Fruit fly (Drosophila melanogaster) whole organism, embryonic: Measurements from ENCODE around the gene CG7366.

Source experiments
- B-H1 ChIP-seq: fragments of 200-800 bp; sonication (Bioruptor generic); IDR thresholded peaks from 3 replicates; pipeline ENCODE4 v1.3.6; 2022; ENCODE audit warnings: missing biosample characterization, missing genetic modification characterization
- CG10147 ChIP-seq: fragments of 200-800 bp; sonication (Bioruptor generic); optimal IDR thresholded peaks from 2 replicates; lab custom pipeline; 2019; ENCODE audit warnings: missing biosample characterization, mild to moderate bottlenecking, missing genetic modification characterization, moderate library complexity
- CG11093 ChIP-seq: fragments of 200-800 bp; sonication (Bioruptor generic); IDR thresholded peaks from 3 replicates; pipeline ENCODE4 v1.3.6; 2022; ENCODE audit warnings: missing biosample characterization, missing genetic modification characterization
- CG11695 ChIP-seq: fragments of 200-800 bp; sonication (Bioruptor generic); IDR thresholded peaks from 3 replicates; pipeline ENCODE4 v1.3.6; 2022; ENCODE audit warnings: missing biosample characterization, missing genetic modification characterization
- CG11696 ChIP-seq: fragments of 200-800 bp; sonication (Bioruptor generic); IDR thresholded peaks from 2 replicates; pipeline ENCODE4 v1.3.6; 2022; ENCODE audit warnings: missing biosample characterization, missing genetic modification characterization
- CG12391 ChIP-seq: fragments of 200-800 bp; sonication (Bioruptor generic); optimal IDR thresholded peaks from 3 replicates; lab custom pipeline; 2018; ENCODE audit warnings: missing biosample characterization, mild to moderate bottlenecking, missing genetic modification characterization, moderate library complexity
- CG12659 ChIP-seq: fragments of 200-800 bp; sonication (Bioruptor generic); optimal IDR thresholded peaks from 3 replicates; lab custom pipeline; 2017; ENCODE audit warnings: mild to moderate bottlenecking, missing biosample characterization, missing genetic modification reagents, missing genetic modification characterization
- CG13287 ChIP-seq: fragments of 200-800 bp; sonication (Bioruptor generic); IDR thresholded peaks from 2 replicates; pipeline ENCODE4 v1.3.6; 2022; ENCODE audit warnings: missing biosample characterization, missing genetic modification characterization; ENCODE audit not compliant: partially characterized antibody
- CG15479 ChIP-seq: fragments of 200-800 bp; sonication (Bioruptor generic); optimal IDR thresholded peaks from 3 replicates; lab custom pipeline; 2019; ENCODE audit warnings: missing biosample characterization, mild to moderate bottlenecking, missing genetic modification characterization, moderate library complexity
- CG15514 ChIP-seq: fragments of 200-800 bp; sonication (Bioruptor generic); optimal IDR thresholded peaks from 3 replicates; lab custom pipeline; 2017; ENCODE audit warnings: missing biosample characterization, missing genetic modification characterization, mild to moderate bottlenecking, moderate library complexity, missing genetic modification reagents
- CG15601 ChIP-seq: fragments of 200-800 bp; sonication (Bioruptor generic); optimal IDR thresholded peaks from 3 replicates; lab custom pipeline; 2019; ENCODE audit warnings: missing biosample characterization, mild to moderate bottlenecking, missing genetic modification characterization, moderate library complexity
- CG17186 ChIP-seq: fragments of 200-800 bp; sonication (Bioruptor generic); optimal IDR thresholded peaks from 3 replicates; lab custom pipeline; 2017; ENCODE audit warnings: missing biosample characterization, missing genetic modification reagents, missing genetic modification characterization
- CG2678 ChIP-seq: fragments of 200-800 bp; sonication (Bioruptor generic); optimal IDR thresholded peaks from 3 replicates; lab custom pipeline; 2019; ENCODE audit warnings: missing biosample characterization, mild to moderate bottlenecking, missing genetic modification characterization, moderate library complexity
- CG31388 ChIP-seq: fragments of 200-800 bp; sonication (Bioruptor generic); optimal IDR thresholded peaks from 2 replicates; lab custom pipeline; 2016; ENCODE audit warnings: missing biosample characterization, missing genetic modification characterization
- CG34422 ChIP-seq: fragments of 200-800 bp; sonication (Bioruptor generic); IDR thresholded peaks from 3 replicates; pipeline ENCODE4 v1.3.6; 2022; ENCODE audit warnings: missing biosample characterization, missing genetic modification characterization
- CG3726 ChIP-seq: fragments of 200-800 bp; sonication (Bioruptor generic); IDR thresholded peaks from 3 replicates; pipeline ENCODE4, ENCODE4 v1.3.6; 2022; ENCODE audit warnings: missing biosample characterization, missing genetic modification characterization
- CG6272 ChIP-seq: fragments of 200-800 bp; sonication (Bioruptor generic); IDR thresholded peaks from 2 replicates; pipeline ENCODE4 v1.3.6; 2022; ENCODE audit warnings: missing biosample characterization, missing genetic modification characterization
- CG6683 ChIP-seq: fragments of 200-800 bp; sonication (Bioruptor generic); optimal IDR thresholded peaks from 2 replicates; lab custom pipeline; 2017; ENCODE audit warnings: missing biosample characterization, mild to moderate bottlenecking, missing genetic modification characterization, missing genetic modification reagents
- CG7357 ChIP-seq: fragments of 200-800 bp; sonication (Bioruptor generic); IDR thresholded peaks from 3 replicates; pipeline ENCODE4 v1.3.6; 2022; ENCODE audit warnings: missing biosample characterization, missing genetic modification characterization
- CG8765 ChIP-seq: fragments of 200-800 bp; sonication (Bioruptor generic); IDR thresholded peaks from 2 replicates; pipeline ENCODE4 v1.3.6; 2022; ENCODE audit warnings: missing biosample characterization, missing genetic modification characterization
- CG9797 ChIP-seq: fragments of 200-800 bp; sonication (Bioruptor generic); optimal IDR thresholded peaks from 3 replicates; lab custom pipeline; 2018; ENCODE audit warnings: missing biosample characterization, mild to moderate bottlenecking, missing genetic modification characterization
- Camta ChIP-seq: fragments of 200-800 bp; sonication (Bioruptor generic); optimal IDR thresholded peaks from 2 replicates; lab custom pipeline; 2016; ENCODE audit warnings: missing biosample characterization, missing genetic modification characterization
- Dfd ChIP-seq, 2 experiments: fragments of >200 bp; optimal IDR thresholded peaks; 2 replicates each; lab custom pipeline; 2017; ENCODE audit warnings: missing biosample characterization in 2 of 2, missing genetic modification characterization in 2 of 2
- E2f2 ChIP-seq: fragments of 200-800 bp; sonication (Bioruptor generic); IDR thresholded peaks from 2 replicates; pipeline ENCODE4 v1.3.6; 2022; ENCODE audit warnings: missing biosample characterization, missing genetic modification characterization
- Elba2 ChIP-seq: fragments of 200-800 bp; sonication (Bioruptor generic); optimal IDR thresholded peaks from 3 replicates; lab custom pipeline; 2016; ENCODE audit warnings: missing biosample characterization, missing genetic modification characterization
- Ets65A ChIP-seq: fragments of 200-800 bp; sonication (Bioruptor generic); peaks from one replicate; lab custom pipeline; 2016; ENCODE audit warnings: missing biosample characterization, missing genetic modification characterization
- Hand ChIP-seq: fragments of 200-800 bp; sonication (Bioruptor generic); optimal IDR thresholded peaks from 2 replicates; lab custom pipeline; 2017; ENCODE audit warnings: mild to moderate bottlenecking, missing biosample characterization, missing genetic modification reagents, missing genetic modification characterization
- HmgD ChIP-seq: fragments of 200-800 bp; sonication (Bioruptor generic); optimal IDR thresholded peaks from 3 replicates; lab custom pipeline; 2016; ENCODE audit warnings: missing biosample characterization, missing genetic modification characterization
- Hmr ChIP-seq: fragments of 200-800 bp; sonication (Bioruptor generic); optimal IDR thresholded peaks from 3 replicates; lab custom pipeline; 2017; ENCODE audit warnings: mild to moderate bottlenecking, missing biosample characterization, missing genetic modification reagents, missing genetic modification characterization
- MESR4 ChIP-seq: fragments of 200-800 bp; sonication (Bioruptor generic); optimal IDR thresholded peaks from 2 replicates; lab custom pipeline; 2018; ENCODE audit warnings: missing biosample characterization, mild to moderate bottlenecking, missing genetic modification characterization, moderate library complexity
- Mad ChIP-seq: fragments of 200-800 bp; sonication (Bioruptor generic); optimal IDR thresholded peaks from 2 replicates; lab custom pipeline; 2016; ENCODE audit warnings: missing biosample characterization, missing genetic modification characterization
- Mrtf ChIP-seq: fragments of 200-800 bp; sonication (Bioruptor generic); IDR thresholded peaks from 3 replicates; pipeline ENCODE4 v1.3.6; 2022; ENCODE audit warnings: missing biosample characterization, missing genetic modification characterization
- Nf-YA ChIP-seq: fragments of 200-800 bp; sonication (Bioruptor generic); IDR thresholded peaks from 2 replicates; pipeline ENCODE4 v1.3.6; 2022; ENCODE audit warnings: missing biosample characterization, missing genetic modification characterization
- Ptx1 ChIP-seq: fragments of 200-800 bp; sonication (Bioruptor generic); IDR thresholded peaks from 2 replicates; pipeline ENCODE4 v1.3.6; 2022; ENCODE audit warnings: missing biosample characterization, missing genetic modification characterization
- ara ChIP-seq: fragments of 200-800 bp; sonication (Bioruptor generic); IDR thresholded peaks from 2 replicates; pipeline ENCODE4 v1.3.6; 2022; ENCODE audit warnings: missing biosample characterization, missing genetic modification characterization
- bbx ChIP-seq: fragments of 200-800 bp; sonication (Bioruptor generic); IDR thresholded peaks from 2 replicates; pipeline ENCODE4 v1.3.6; 2022; ENCODE audit warnings: missing biosample characterization, missing genetic modification characterization; ENCODE audit not compliant: partially characterized antibody
- dimm ChIP-seq: fragments of 200-800 bp; sonication (Bioruptor generic); IDR thresholded peaks from 2 replicates; pipeline ENCODE4 v1.3.6; 2022; ENCODE audit warnings: missing biosample characterization, missing genetic modification characterization
- dm ChIP-seq: fragments of 200-800 bp; sonication (Bioruptor generic); optimal IDR thresholded peaks from 3 replicates; lab custom pipeline; 2016; ENCODE audit warnings: missing biosample characterization, missing genetic modification characterization
- hb ChIP-seq: fragments of 200-800 bp; sonication (Bioruptor generic); IDR thresholded peaks from 3 replicates; pipeline ENCODE4 v1.3.6; 2022; ENCODE audit warnings: missing biosample characterization, missing genetic modification characterization; ENCODE audit not compliant: partially characterized antibody
- ind ChIP-seq: fragments of 200-800 bp; sonication (Bioruptor generic); optimal IDR thresholded peaks from 3 replicates; lab custom pipeline; 2016; ENCODE audit warnings: missing biosample characterization, missing genetic modification characterization
- kay ChIP-seq: fragments of 200-800 bp; sonication (Bioruptor generic); optimal IDR thresholded peaks from 2 replicates; lab custom pipeline; 2016; ENCODE audit warnings: missing biosample characterization, missing genetic modification characterization
- lilli ChIP-seq: fragments of 200-800 bp; sonication (Bioruptor generic); optimal IDR thresholded peaks from 3 replicates; lab custom pipeline; 2016; ENCODE audit warnings: missing biosample characterization, missing genetic modification characterization
- nerfin-2 ChIP-seq: fragments of 200-800 bp; sonication (Bioruptor generic); IDR thresholded peaks from 2 replicates; pipeline ENCODE4 v1.3.6; 2022; ENCODE audit warnings: missing biosample characterization, missing genetic modification characterization; ENCODE audit not compliant: partially characterized antibody
- org-1 ChIP-seq: fragments of 200-800 bp; sonication (Bioruptor generic); optimal IDR thresholded peaks from 2 replicates; lab custom pipeline; 2017; ENCODE audit warnings: missing biosample characterization, missing genetic modification characterization
- pros ChIP-seq: fragments of 200-800 bp; sonication (Bioruptor generic); optimal IDR thresholded peaks from 3 replicates; lab custom pipeline; 2019; ENCODE audit warnings: missing biosample characterization, mild to moderate bottlenecking, missing genetic modification characterization, moderate library complexity
- ranshi ChIP-seq: fragments of 200-800 bp; sonication (Bioruptor generic); IDR thresholded peaks from 2 replicates; pipeline ENCODE4 v1.3.6; 2022; ENCODE audit warnings: missing biosample characterization, missing genetic modification characterization
- sna ChIP-seq: fragments of 200-800 bp; sonication (Bioruptor generic); IDR thresholded peaks from 2 replicates; pipeline ENCODE4 v1.3.6; 2022; ENCODE audit warnings: missing biosample characterization, missing genetic modification characterization; ENCODE audit not compliant: partially characterized antibody
- usp ChIP-seq: fragments of >200 bp; optimal IDR thresholded peaks from 2 replicates; lab custom pipeline; 2017; ENCODE audit warnings: missing biosample characterization, missing genetic modification characterization

CG7366 gene

DNA sequence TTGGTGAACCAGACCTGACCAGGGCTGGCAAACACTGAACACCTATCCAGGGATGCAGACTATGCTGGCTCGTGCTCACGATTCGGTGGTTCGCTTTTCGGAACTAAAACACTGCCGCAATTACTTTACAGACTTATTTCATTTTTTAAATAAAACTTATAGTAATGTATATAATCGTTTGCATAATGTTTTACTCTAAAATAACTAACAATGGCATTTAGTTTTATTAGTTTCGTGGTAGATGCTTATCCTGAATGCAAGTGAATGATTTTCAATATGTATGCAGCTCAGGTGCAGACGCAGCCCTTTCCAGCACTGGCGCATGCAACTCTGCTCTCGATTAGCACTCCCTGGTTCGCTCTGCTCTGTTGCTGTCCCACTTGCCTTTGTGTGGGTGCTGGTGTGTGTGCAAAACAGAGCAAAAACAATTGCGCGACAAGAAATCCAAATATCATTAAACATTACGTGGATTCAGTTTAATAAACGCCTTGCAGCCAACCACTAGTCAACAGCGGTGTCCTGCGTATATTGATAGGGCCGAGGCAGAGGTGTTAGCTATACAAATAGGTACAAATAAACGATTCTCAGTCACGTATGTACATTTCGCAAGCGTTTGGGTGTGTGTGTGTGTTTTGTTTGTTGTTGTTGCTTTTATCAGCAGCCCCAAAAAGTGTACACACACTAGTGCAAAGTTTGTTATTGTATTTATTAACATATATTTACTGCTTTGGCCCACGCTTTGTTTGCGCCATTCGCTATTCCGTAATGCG is 15.4 kb downstream of the CG7366 start, which contains the start of the genes ERR and Atg18a (continued):
- TF ChIP-seq Dfd (GFP tag; optimal IDR thresholded peaks at IDR 0.05; lab: Kevin White, UChicago) (no peak), B-H1 (peak; percentile 82), CG11695 (GFP tag; lab: Robert Waterston, UW) (peak; percentile 70; the same call in 1 of the 3 replicates), lilli (GFP tag; lab: Kevin White, UChicago) (peak; percentile 92), Elba2 (GFP tag; lab: Kevin White, UChicago) (peak; percentile 73), CG11093 (GFP tag; lab: Robert Waterston, UW) (peak; percentile 81), CG9797 (GFP tag; lab: Kevin White, UChicago) (peak; percentile 50), CG13287 (GFP tag; lab: Robert Waterston, UW) (peak; percentile 70), kay (peak; percentile 40), dimm (GFP tag; lab: Robert Waterston, UW) (peak; percentile 54; the same call in 1 of the 2 replicates), Hmr (GFP tag; lab: Kevin White, UChicago) (peak; percentile 89), CG6683 (GFP tag; lab: Kevin White, UChicago) (peak; percentile 35), Mrtf (GFP tag; lab: Robert Waterston, UW) (peak; percentile 79), org-1 (GFP tag; lab: Kevin White, UChicago) (peak; percentile 30), nerfin-2 (GFP tag; lab: Robert Waterston, UW) (0 out of 2 replicates have a peak, but pooled peaks have one; percentile 26), Ptx1 (GFP tag; lab: Robert Waterston, UW) (peak; percentile 92), CG12391 (tag; lab: Kevin White, UChicago) (peak; percentile 91), hb (GFP tag; lab: Robert Waterston, UW) (0 out of 3 replicates have a peak, but pooled peaks have one; percentile 45), CG34422 (peak; percentile 89), CG8765 (GFP tag; lab: Robert Waterston, UW) (peak; percentile 69), sna (GFP tag; lab: Robert Waterston, UW) (no peak), CG3726 (GFP tag; lab: Robert Waterston, UW) (peak; percentile 84; the same call in 2 of the 3 replicates), dm (peak; percentile 69), Nf-YA (GFP tag; lab: Robert Waterston, UW) (no peak), E2f2 (GFP tag; lab: Robert Waterston, UW) (peak; percentile 65), usp (GFP tag; lab: Kevin White, UChicago) (no peak), CG15514 (GFP tag; lab: Kevin White, UChicago) (peak; percentile 99), CG6272 (GFP tag; lab: Robert Waterston, UW) (peak; percentile 88), Camta (GFP tag; lab: Kevin White, UChicago) (peak; percentile 56), CG10147 (GFP tag; lab: Kevin White, UChicago) (peak; percentile 78), CG15601 (peak; percentile 87), ara (GFP tag; lab: Robert Waterston, UW) (peak; percentile 70; the same call in 1 of the 2 replicates), ind (GFP tag; lab: Kevin White, UChicago) (peak; percentile 91), CG7357 (peak; percentile 74), Ets65A (GFP tag; lab: Kevin White, UChicago) (peak; percentile 99), MESR4 (GFP tag; lab: Kevin White, UChicago) (peak; percentile 82), CG2678 (peak; percentile 84), ranshi (peak; percentile 88), CG17186 (GFP tag; lab: Kevin White, UChicago) (peak; percentile 85), Mad (GFP tag; lab: Kevin White, UChicago) (peak; percentile 90), pros (no peak), Hand (GFP tag; lab: Kevin White, UChicago) (peak; percentile 17), bbx (peak; percentile 50; the same call in 1 of the 2 replicates), HmgD (GFP tag; lab: Kevin White, UChicago) (peak; percentile 79), CG15479 (peak; percentile 90), CG12659 (peak; percentile 92), CG11696 (0 out of 2 replicates have a peak, but pooled peaks have one; percentile 13), CG31388 (GFP tag; lab: Kevin White, UChicago) (peak; percentile 41)
